Worm (Caenorhabditis elegans): ENCODE data around the gene pcyt-2.2.

The pcyt-2.2 gene

ce11 chrX:7901840-7902239, 17.7 kb downstream of the pcyt-2.2 start:
- TF ChIP-seq ets-5 (GFP tag; IDR thresholded peaks at IDR 0.05) (no peak), nhr-237 (tag; optimal IDR thresholded peaks at IDR 0.05) (no peak), vab-15 (tag; optimal IDR thresholded peaks at IDR 0.05) (no peak), nhr-71 (tag; optimal IDR thresholded peaks at IDR 0.05) (no peak), elt-2 (tag; optimal IDR thresholded peaks at IDR 0.05) (peak; percentile 49), lin-35 (GFP tag; optimal IDR thresholded peaks at IDR 0.05) (peak in 1 of 2 experiments; percentile 5), zag-1 (tag; optimal IDR thresholded peaks at IDR 0.05) (no peak)

ce11 chrX:7902976-7903375, 18.9 kb downstream of the pcyt-2.2 start, which contains the start of gene C39D10.11:
Gene C39D10.11 (plus strand): TSS chrX:7903276.
- TF ChIP-seq nhr-76 (tag; optimal IDR thresholded peaks at IDR 0.05) (no peak), aha-1 (tag; optimal IDR thresholded peaks at IDR 0.05) (no peak), Y116A8C.19 (tag; optimal IDR thresholded peaks at IDR 0.05; ENCODE audit: borderline replicate concordance) (no peak), mep-1 (tag; optimal IDR thresholded peaks at IDR 0.05) (no peak), nhr-71 (tag; optimal IDR thresholded peaks at IDR 0.05) (no peak), nhr-237 (tag; optimal IDR thresholded peaks at IDR 0.05) (no peak), mef-2 (tag; optimal IDR thresholded peaks at IDR 0.05) (no peak), pqm-1 (tag; optimal IDR thresholded peaks at IDR 0.05) (no peak), tbx-2 (tag; optimal IDR thresholded peaks at IDR 0.05) (no peak), pag-3 (tag; optimal IDR thresholded peaks at IDR 0.05; ENCODE audit: borderline replicate concordance, insufficient read depth) (no peak), ceh-8 (GFP tag; optimal IDR thresholded peaks at IDR 0.05) (no peak), nhr-85 (tag) (no peak)

ce11 chrX:7906430-7907014, 22.4 kb downstream of the pcyt-2.2 start, which contains the start of gene C39D10.1:
Gene C39D10.1 (plus strand): TSS chrX:7906964.
- TF ChIP-seq hpl-2 (GFP tag; optimal IDR thresholded peaks at IDR 0.05) (no peak), C16A3.4 (tag; optimal IDR thresholded peaks at IDR 0.05) (peak; percentile 32), sup-37 (GFP tag; optimal IDR thresholded peaks at IDR 0.05) (no peak), mdl-1 (tag; optimal IDR thresholded peaks at IDR 0.05) (no peak), xbp-1 (tag; optimal IDR thresholded peaks at IDR 0.05) (no peak), ets-5 (GFP tag; IDR thresholded peaks at IDR 0.05) (no peak), alr-1 (tag; optimal IDR thresholded peaks at IDR 0.05; ENCODE audit: borderline replicate concordance) (no peak), jun-1 (tag; optimal IDR thresholded peaks at IDR 0.05) (no peak), egl-13 (tag; optimal IDR thresholded peaks at IDR 0.05) (no peak), efl-1 (optimal IDR thresholded peaks at IDR 0.05) (no peak), efl-1 (GFP tag; optimal IDR thresholded peaks at IDR 0.05 in 1 of 2) (no peak), egl-27 (tag; optimal IDR thresholded peaks at IDR 0.05) (no peak), sox-4 (tag; optimal IDR thresholded peaks at IDR 0.05) (no peak), nhr-85 (tag) (no peak), swsn-7 (tag; optimal IDR thresholded peaks at IDR 0.05) (no peak), nhr-77 (tag; optimal IDR thresholded peaks at IDR 0.05) (peak; percentile 12), zip-4 (GFP tag; optimal IDR thresholded peaks at IDR 0.05) (no peak), tlp-1 (tag; optimal IDR thresholded peaks at IDR 0.05) (no peak), skn-1 (tag; optimal IDR thresholded peaks at IDR 0.05) (no peak), ceh-90 (tag; optimal IDR thresholded peaks at IDR 0.05) (no peak), lir-3 (tag; optimal IDR thresholded peaks at IDR 0.05; ENCODE audit: poor library complexity) (peak; percentile 0), rnt-1 (tag; optimal IDR thresholded peaks at IDR 0.05) (peak; percentile 44), lin-13 (GFP tag; optimal IDR thresholded peaks at IDR 0.05) (no peak), nhr-90 (tag; optimal IDR thresholded peaks at IDR 0.05; ENCODE audit: poor library complexity) (peak; percentile 24), vab-15 (tag; optimal IDR thresholded peaks at IDR 0.05) (no peak), mep-1 (tag; optimal IDR thresholded peaks at IDR 0.05) (no peak), elt-2 (tag; optimal IDR thresholded peaks at IDR 0.05) (no peak), lin-15B (tag; optimal IDR thresholded peaks at IDR 0.05) (no peak), ztf-4 (tag; optimal IDR thresholded peaks at IDR 0.05) (no peak), snu-23 (GFP tag; optimal IDR thresholded peaks at IDR 0.05) (peak; percentile 41), nhr-28 (tag; optimal IDR thresholded peaks at IDR 0.05) (no peak), pax-3 (tag; optimal IDR thresholded peaks at IDR 0.05) (no peak), unc-130 (tag; optimal IDR thresholded peaks at IDR 0.05) (no peak), tbx-2 (tag; optimal IDR thresholded peaks at IDR 0.05) (no peak), lin-35 (GFP tag; optimal IDR thresholded peaks at IDR 0.05) (peak in 1 of 2 experiments; percentile 6), nhr-19 (GFP tag; conservative IDR thresholded peaks at IDR 0.05) (0 out of 2 replicates have a peak, but pooled peaks have one; percentile 10), ceh-82 (tag; optimal IDR thresholded peaks at IDR 0.05) (no peak), elt-3 (tag; optimal IDR thresholded peaks at IDR 0.05) (no peak)
